Worm (Caenorhabditis elegans) whole organism, L4/young adult: Measurements from ENCODE around the gene srd-66.

Source experiments
- W03F9.2 ChIP-seq: fragments of 150-350 bp; optimal IDR thresholded peaks from 2 replicates; lab custom pipeline; 2014; ENCODE audit warnings: missing biosample characterization, missing genetic modification characterization
- dao-5 ChIP-seq: sonication (generic microtip); optimal IDR thresholded peaks from 2 replicates; lab custom pipeline; 2016; ENCODE audit warnings: missing genotype, missing genetic modification characterization, moderate library complexity, missing compliant biosample characterization
- him-1 ChIP-seq: sonication (generic microtip); optimal IDR thresholded peaks from 2 replicates; lab custom pipeline; 2016; ENCODE audit warnings: missing genotype, missing genetic modification reagents, missing genetic modification characterization, missing compliant biosample characterization

Gene srd-66

ce11 chrIII:1951388-1951787 lies 31.1 kb downstream of the srd-66 start, which contains the start of gene F53A3.7:
F53A3.7 (plus strand) TSS chrIII:1951526.
- TF ChIP-seq W03F9.2 (tag; lab: Kevin White, UChicago) = no peak
- TF ChIP-seq dao-5 (tag; lab: Kevin White, UChicago) = no peak
- no peak for TF ChIP-seq him-1

ce11 chrIII:1950236-1950635 lies 32.2 kb downstream of the srd-66 start, which contains the start of the genes polh-1 and rps-22:
polh-1 (minus strand) TSS chrIII:1950269.
rps-22 (plus strand) TSS chrIII:1950535.
- TF ChIP-seq W03F9.2 (tag; lab: Kevin White, UChicago) = peak; percentile 94
- TF ChIP-seq dao-5 (tag; lab: Kevin White, UChicago) = no peak
- no peak for TF ChIP-seq him-1

ce11 chrIII:1949362-1949761 lies 33.1 kb downstream of the srd-66 start:
- TF ChIP-seq dao-5 (tag; lab: Kevin White, UChicago) (no peak), W03F9.2 (tag; lab: Kevin White, UChicago) (no peak)

- no peak for TF ChIP-seq dao-5 (tag; lab: Kevin White, UChicago)
- TF ChIP-seq W03F9.2 (tag; lab: Kevin White, UChicago) = no peak
- no peak for TF ChIP-seq him-1
These were observed 34.6 kb downstream of the srd-66 start for ce11 chrIII:1947851-1948250.

ce11 chrIII:1943488-1943887 lies 39.0 kb downstream of the srd-66 start, which contains the start of gene F53A3.1:
F53A3.1 (minus strand) TSS chrIII:1943637.
- no peak for TF ChIP-seq W03F9.2 (tag; lab: Kevin White, UChicago)
- no peak for TF ChIP-seq him-1
- no peak for TF ChIP-seq dao-5 (tag; lab: Kevin White, UChicago)

ce11 chrIII:1939625-1939988 lies 42.8 kb downstream of the srd-66 start:
- TF ChIP-seq him-1 (no peak), dao-5 (tag; lab: Kevin White, UChicago) (no peak), W03F9.2 (tag; lab: Kevin White, UChicago) (no peak)

ce11 chrIII:1938712-1939624 lies 43.5 kb downstream of the srd-66 start:
- TF ChIP-seq dao-5 (tag; lab: Kevin White, UChicago) = no peak
- no peak for TF ChIP-seq W03F9.2 (tag; lab: Kevin White, UChicago)
- TF ChIP-seq him-1 = no peak

- no peak for TF ChIP-seq dao-5 (tag; lab: Kevin White, UChicago)
- no peak for TF ChIP-seq him-1
- TF ChIP-seq W03F9.2 (tag; lab: Kevin White, UChicago) = no peak
These were observed 44.5 kb downstream of the srd-66 start for ce11 chrIII:1937879-1938438.

ce11 chrIII:1934141-1934540 lies 48.3 kb downstream of the srd-66 start:
- no peak for TF ChIP-seq W03F9.2 (tag; lab: Kevin White, UChicago)
- no peak for TF ChIP-seq him-1
- no peak for TF ChIP-seq dao-5 (tag; lab: Kevin White, UChicago)

ce11 chrIII:1932018-1932417 lies 50.4 kb downstream of the srd-66 start:
- TF ChIP-seq him-1 = no peak
- TF ChIP-seq W03F9.2 (tag; lab: Kevin White, UChicago) = no peak
- no peak for TF ChIP-seq dao-5 (tag; lab: Kevin White, UChicago)

- TF ChIP-seq W03F9.2 (tag; lab: Kevin White, UChicago) (no peak), him-1 (no peak), dao-5 (tag; lab: Kevin White, UChicago) (no peak)
These were observed 50.9 kb downstream of the srd-66 start for ce11 chrIII:1931509-1931908.
